In the genomic region with DNA sequence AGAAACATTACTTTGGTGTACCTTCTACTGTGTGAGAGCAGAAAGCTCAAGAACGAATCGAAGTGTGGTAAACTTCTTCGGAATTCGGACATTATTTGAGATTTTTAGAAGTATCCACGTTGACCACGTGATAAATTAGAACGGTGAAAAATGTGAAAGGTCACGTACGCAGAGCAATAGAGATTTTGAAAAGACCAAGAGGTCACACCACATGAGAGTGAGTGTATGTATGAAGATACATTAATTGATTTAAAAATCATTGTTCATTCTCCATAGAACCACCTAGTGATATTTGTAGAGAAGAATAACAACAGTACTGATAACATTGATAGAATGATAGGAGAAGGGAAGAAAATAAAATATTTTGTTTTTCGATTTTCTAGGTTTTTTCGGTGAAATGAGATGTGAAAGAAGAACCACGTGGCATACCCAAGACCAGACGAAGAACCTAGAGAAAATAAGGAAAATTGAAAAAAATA, we compare ENCODE assay signal across 2 worm cellular contexts.
TF ChIP-seq lines count a peak whose summit lies in the region.

A gene (minus strand): TSS at position 69 of the 479 bp plus-strand sequence.

TF ChIP-seq in whole organism, L1 larva, 84 proteins besides CTCF, POLR2A, EP300 and RAD21 (continued from another document):
- TF ChIP-seq unc-30 (tag; optimal IDR thresholded peaks at IDR 0.05; lab: Kevin White, UChicago) (no peak), nhr-90 (tag; optimal IDR thresholded peaks at IDR 0.05; lab: Kevin White, UChicago; ENCODE audit: poor library complexity) (peak; percentile 69), irx-1 (tag; optimal IDR thresholded peaks at IDR 0.05; lab: Kevin White, UChicago) (no peak), jun-1 (tag; optimal IDR thresholded peaks at IDR 0.05; lab: Kevin White, UChicago) (no peak), fos-1 (tag; optimal IDR thresholded peaks at IDR 0.05; lab: Kevin White, UChicago) (no peak), ama-1 (optimal IDR thresholded peaks at IDR 0.05; lab: Kevin White, UChicago) (peak; percentile 69), isw-1 (GFP tag; IDR thresholded peaks at IDR 0.05; lab: Robert Waterston, UW) (no peak), ces-1 (GFP tag; optimal IDR thresholded peaks at IDR 0.05; lab: Kevin White, UChicago) (no peak), lin-15B (tag; optimal IDR thresholded peaks at IDR 0.05; lab: Kevin White, UChicago) (no peak), elt-2 (tag; optimal IDR thresholded peaks at IDR 0.05; lab: Kevin White, UChicago) (peak; percentile 37), snpc-4 (tag; optimal IDR thresholded peaks at IDR 0.05; lab: Kevin White, UChicago) (peak; percentile 8), tlp-1 (tag; optimal IDR thresholded peaks at IDR 0.05; lab: Kevin White, UChicago) (no peak), fkh-10 (GFP tag; optimal IDR thresholded peaks at IDR 0.05; lab: Kevin White, UChicago) (no peak), lir-3 (tag; optimal IDR thresholded peaks at IDR 0.05; lab: Kevin White, UChicago; ENCODE audit: poor library complexity) (peak; percentile 52), hlh-4 (tag; optimal IDR thresholded peaks at IDR 0.05; lab: Kevin White, UChicago) (no peak), ztf-4 (tag; optimal IDR thresholded peaks at IDR 0.05; lab: Kevin White, UChicago) (peak; percentile 13), sup-37 (GFP tag; optimal IDR thresholded peaks at IDR 0.05; lab: Kevin White, UChicago) (peak; percentile 1), ceh-8 (GFP tag; optimal IDR thresholded peaks at IDR 0.05; lab: Kevin White, UChicago) (no peak), fkh-8 (tag; optimal IDR thresholded peaks at IDR 0.05; lab: Kevin White, UChicago) (no peak), zag-1 (tag; optimal IDR thresholded peaks at IDR 0.05; lab: Kevin White, UChicago) (no peak), nhr-20 (tag; optimal IDR thresholded peaks at IDR 0.05; lab: Kevin White, UChicago) (peak; percentile 73), snu-23 (GFP tag; optimal IDR thresholded peaks at IDR 0.05; lab: Kevin White, UChicago) (peak; percentile 79), alr-1 (tag; optimal IDR thresholded peaks at IDR 0.05; lab: Kevin White, UChicago; ENCODE audit: borderline replicate concordance) (no peak), lsy-2 (tag; optimal IDR thresholded peaks at IDR 0.05; lab: Kevin White, UChicago) (peak; percentile 22 to 37), egl-13 (tag; optimal IDR thresholded peaks at IDR 0.05; lab: Kevin White, UChicago) (no peak), mef-2 (tag; optimal IDR thresholded peaks at IDR 0.05; lab: Kevin White, UChicago) (no peak), dsc-1 (tag; optimal IDR thresholded peaks at IDR 0.05; lab: Kevin White, UChicago) (no peak), ceh-82 (tag; optimal IDR thresholded peaks at IDR 0.05; lab: Kevin White, UChicago) (no peak), elt-3 (tag; optimal IDR thresholded peaks at IDR 0.05; lab: Kevin White, UChicago) (peak in 5 of 6 experiments; percentile 42 to 82 (median 75)), lin-14 (GFP tag; optimal IDR thresholded peaks at IDR 0.05; lab: Kevin White, UChicago) (peak; percentile 64), nhr-237 (tag; optimal IDR thresholded peaks at IDR 0.05; lab: Kevin White, UChicago) (no peak), zip-4 (GFP tag; optimal IDR thresholded peaks at IDR 0.05; lab: Kevin White, UChicago) (peak; percentile 13), unc-62 (GFP tag; optimal IDR thresholded peaks at IDR 0.05; lab: Kevin White, UChicago) (no peak), mab-9 (GFP tag; IDR thresholded peaks at IDR 0.05; lab: Robert Waterston, UW) (no peak), nhr-19 (GFP tag; conservative IDR thresholded peaks at IDR 0.05; lab: Robert Waterston, UW) (peak; percentile 88), egl-27 (tag; optimal IDR thresholded peaks at IDR 0.05; lab: Kevin White, UChicago) (no peak), pqm-1 (tag; optimal IDR thresholded peaks at IDR 0.05; lab: Kevin White, UChicago) (no peak), ztf-11 (tag; optimal IDR thresholded peaks at IDR 0.05; lab: Kevin White, UChicago) (no peak), ceh-88 (GFP tag; IDR thresholded peaks at IDR 0.05; lab: Robert Waterston, UW) (peak; percentile 49), nhr-77 (tag; optimal IDR thresholded peaks at IDR 0.05; lab: Kevin White, UChicago) (no peak), nhr-11 (tag; optimal IDR thresholded peaks at IDR 0.05; lab: Kevin White, UChicago) (no peak), nhr-47 (tag; optimal IDR thresholded peaks at IDR 0.05; lab: Kevin White, UChicago) (peak; percentile 38), sptf-1 (tag; optimal IDR thresholded peaks at IDR 0.05; lab: Kevin White, UChicago) (no peak)

TF ChIP-seq in whole organism, L4 larva, 104 proteins besides CTCF, POLR2A, EP300 and RAD21 (continued from another document):
- peak; percentile 76 for TF ChIP-seq dve-1 (tag; optimal IDR thresholded peaks at IDR 0.05; lab: Kevin White, UChicago; ENCODE audit: insufficient read depth)
- TF ChIP-seq daf-8 (GFP tag; IDR thresholded peaks at IDR 0.05; lab: Robert Waterston, UW) = no peak
- TF ChIP-seq zag-1 (tag; optimal IDR thresholded peaks at IDR 0.05; lab: Kevin White, UChicago) = no peak
- TF ChIP-seq lim-7 (GFP tag; IDR thresholded peaks at IDR 0.05; lab: Robert Waterston, UW) = no peak
- no peak for TF ChIP-seq egl-27 (tag; optimal IDR thresholded peaks at IDR 0.05; lab: Kevin White, UChicago)
- TF ChIP-seq nhr-237 (tag; optimal IDR thresholded peaks at IDR 0.05; lab: Kevin White, UChicago) = no peak
- TF ChIP-seq lin-38 (GFP tag; IDR thresholded peaks at IDR 0.05; lab: Robert Waterston, UW) = peak; percentile 28
- no peak for TF ChIP-seq nhr-111 (GFP tag; optimal IDR thresholded peaks at IDR 0.05; lab: Kevin White, UChicago)
- TF ChIP-seq zip-11 (GFP tag; IDR thresholded peaks at IDR 0.05; lab: Robert Waterston, UW) = no peak
- no peak for TF ChIP-seq nhr-42 (GFP tag; IDR thresholded peaks at IDR 0.05; lab: Robert Waterston, UW)
- TF ChIP-seq ZK337.2 (GFP tag; IDR thresholded peaks at IDR 0.05; lab: Robert Waterston, UW) = no peak
- 0 out of 2 replicates have a peak, but pooled peaks have one; percentile 10 for TF ChIP-seq pha-4 (GFP tag; IDR thresholded peaks at IDR 0.05; lab: Robert Waterston, UW)
- no peak for TF ChIP-seq pha-4 (tag; optimal IDR thresholded peaks at IDR 0.05; lab: Kevin White, UChicago)
- TF ChIP-seq dpl-1 (GFP tag; optimal IDR thresholded peaks at IDR 0.05; lab: Kevin White, UChicago) = no peak
- no peak for TF ChIP-seq snpc-4 (tag; optimal IDR thresholded peaks at IDR 0.05; lab: Kevin White, UChicago)
- no peak for TF ChIP-seq jun-1 (tag; optimal IDR thresholded peaks at IDR 0.05; lab: Kevin White, UChicago)
- TF ChIP-seq ztf-11 (tag; optimal IDR thresholded peaks at IDR 0.05; lab: Kevin White, UChicago) = no peak
- no peak for TF ChIP-seq arid-1 (GFP tag; conservative IDR thresholded peaks at IDR 0.05; lab: Robert Waterston, UW)
- peak; percentile 74 to 95 for TF ChIP-seq hif-1 (tag; optimal IDR thresholded peaks at IDR 0.05; lab: Kevin White, UChicago)
- TF ChIP-seq F10B5.3 (tag; optimal IDR thresholded peaks at IDR 0.05; lab: Kevin White, UChicago) = no peak
- no peak for TF ChIP-seq ceh-20 (GFP tag; IDR thresholded peaks at IDR 0.05; lab: Robert Waterston, UW)
- TF ChIP-seq lin-29 (GFP tag; IDR thresholded peaks at IDR 0.05; lab: Robert Waterston, UW) = no peak
- TF ChIP-seq nhr-10 (tag; optimal IDR thresholded peaks at IDR 0.05; lab: Kevin White, UChicago) = peak; percentile 90
- TF ChIP-seq nhr-41 (GFP tag; IDR thresholded peaks at IDR 0.05; lab: Robert Waterston, UW) = no peak
- TF ChIP-seq attf-4 (tag; optimal IDR thresholded peaks at IDR 0.05; lab: Kevin White, UChicago) = no peak
- TF ChIP-seq aly-2 (tag; optimal IDR thresholded peaks at IDR 0.05; lab: Kevin White, UChicago) = no peak
- TF ChIP-seq ceh-62 (tag; optimal IDR thresholded peaks at IDR 0.05; lab: Kevin White, UChicago) = no peak
- TF ChIP-seq nhr-48 (tag; optimal IDR thresholded peaks at IDR 0.05; lab: Kevin White, UChicago) = no peak
- no peak for TF ChIP-seq T26A8.4 (GFP tag; IDR thresholded peaks at IDR 0.05; lab: Robert Waterston, UW)
- no peak for TF ChIP-seq ZK546.5 (tag; optimal IDR thresholded peaks at IDR 0.05; lab: Kevin White, UChicago)
- TF ChIP-seq unc-39 (tag; optimal IDR thresholded peaks at IDR 0.05; lab: Kevin White, UChicago) = no peak
- peak; percentile 71 for TF ChIP-seq hlh-30 (tag; optimal IDR thresholded peaks at IDR 0.05; lab: Kevin White, UChicago; ENCODE audit: insufficient read depth)
- TF ChIP-seq unc-62 (GFP tag; optimal IDR thresholded peaks at IDR 0.05 in 1 of 2; lab: Kevin White, UChicago) = peak in 1 of 2 experiments; percentile 49
- TF ChIP-seq unc-62 (tag; optimal IDR thresholded peaks at IDR 0.05; lab: Kevin White, UChicago) = no peak
- TF ChIP-seq saeg-2 (GFP tag; IDR thresholded peaks at IDR 0.05; lab: Robert Waterston, UW) = no peak
- TF ChIP-seq daf-19 (GFP tag; conservative IDR thresholded peaks at IDR 0.05; lab: Robert Waterston, UW) = no peak
- TF ChIP-seq dmd-6 (GFP tag; IDR thresholded peaks at IDR 0.05; lab: Robert Waterston, UW) = peak; percentile 47
- TF ChIP-seq nhr-77 (tag; optimal IDR thresholded peaks at IDR 0.05; lab: Kevin White, UChicago) = peak; percentile 90
- TF ChIP-seq F44E2.7 (GFP tag; IDR thresholded peaks at IDR 0.05; lab: Robert Waterston, UW) = no peak
- TF ChIP-seq pqm-1 (tag; optimal IDR thresholded peaks at IDR 0.05; lab: Kevin White, UChicago) = peak; percentile 10
